Fruit fly (Drosophila melanogaster): Measurements from ENCODE around the gene Cpr66D.

Cpr66D gene

dm6 chr3L:8657787-8658186 is 17.5 kb downstream of the Cpr66D start:
- TF ChIP-seq CG8478 (optimal IDR thresholded peaks at IDR 0.05) (no peak), pan (optimal IDR thresholded peaks at IDR 0.05) (no peak), psq (optimal IDR thresholded peaks at IDR 0.05) (no peak)

- TF ChIP-seq pan (optimal IDR thresholded peaks at IDR 0.05) (no peak), EcR (GFP tag; optimal IDR thresholded peaks at IDR 0.05) (no peak), usp (GFP tag; optimal IDR thresholded peaks at IDR 0.05) (no peak), CG8478 (optimal IDR thresholded peaks at IDR 0.05) (no peak), Dll (optimal IDR thresholded peaks at IDR 0.05) (no peak), psq (optimal IDR thresholded peaks at IDR 0.05) (no peak)
Observed at dm6 chr3L:8659601-8660000, 19.4 kb downstream of the Cpr66D start.

- no peak for TF ChIP-seq CG8478 (optimal IDR thresholded peaks at IDR 0.05)
- TF ChIP-seq usp (GFP tag; optimal IDR thresholded peaks at IDR 0.05): no peak
Observed at dm6 chr3L:8660800-8661199, 20.6 kb downstream of the Cpr66D start.

dm6 chr3L:8661793-8662669 is 21.8 kb downstream of the Cpr66D start:
- TF ChIP-seq psq (optimal IDR thresholded peaks at IDR 0.05): no peak
- TF ChIP-seq usp (GFP tag; optimal IDR thresholded peaks at IDR 0.05): no peak
- no peak for TF ChIP-seq EcR (GFP tag; optimal IDR thresholded peaks at IDR 0.05)
- no peak for TF ChIP-seq CG8478 (optimal IDR thresholded peaks at IDR 0.05)
- TF ChIP-seq pan (optimal IDR thresholded peaks at IDR 0.05): no peak
- TF ChIP-seq Dll (optimal IDR thresholded peaks at IDR 0.05): no peak

- no peak for TF ChIP-seq psq (optimal IDR thresholded peaks at IDR 0.05)
- TF ChIP-seq Dll (optimal IDR thresholded peaks at IDR 0.05): no peak
- no peak for TF ChIP-seq pan (optimal IDR thresholded peaks at IDR 0.05)
- TF ChIP-seq EcR (GFP tag; optimal IDR thresholded peaks at IDR 0.05): no peak
- TF ChIP-seq usp (GFP tag; optimal IDR thresholded peaks at IDR 0.05): no peak
- no peak for TF ChIP-seq CG8478 (optimal IDR thresholded peaks at IDR 0.05)
Observed at dm6 chr3L:8666098-8666497, 25.9 kb downstream of the Cpr66D start.

dm6 chr3L:8667809-8668593 is 27.8 kb downstream of the Cpr66D start:
- no peak for TF ChIP-seq usp (GFP tag; optimal IDR thresholded peaks at IDR 0.05)
- TF ChIP-seq Dll (optimal IDR thresholded peaks at IDR 0.05): no peak
- no peak for TF ChIP-seq CG8478 (optimal IDR thresholded peaks at IDR 0.05)
- TF ChIP-seq EcR (GFP tag; optimal IDR thresholded peaks at IDR 0.05): no peak
- no peak for TF ChIP-seq psq (optimal IDR thresholded peaks at IDR 0.05)
- TF ChIP-seq pan (optimal IDR thresholded peaks at IDR 0.05): no peak

dm6 chr3L:8669087-8669486 is 28.8 kb downstream of the Cpr66D start:
- TF ChIP-seq EcR (GFP tag; optimal IDR thresholded peaks at IDR 0.05) (peak in 1 of 2 experiments; percentile 47), psq (optimal IDR thresholded peaks at IDR 0.05) (no peak), pan (optimal IDR thresholded peaks at IDR 0.05) (peak; percentile 62), Dll (optimal IDR thresholded peaks at IDR 0.05) (no peak), usp (GFP tag; optimal IDR thresholded peaks at IDR 0.05) (no peak), CG8478 (optimal IDR thresholded peaks at IDR 0.05) (no peak)

dm6 chr3L:8669847-8670622 is 29.8 kb downstream of the Cpr66D start:
- no peak for TF ChIP-seq EcR (GFP tag; optimal IDR thresholded peaks at IDR 0.05)
- no peak for TF ChIP-seq psq (optimal IDR thresholded peaks at IDR 0.05)
- no peak for TF ChIP-seq Dll (optimal IDR thresholded peaks at IDR 0.05)
- no peak for TF ChIP-seq usp (GFP tag; optimal IDR thresholded peaks at IDR 0.05)
- no peak for TF ChIP-seq CG8478 (optimal IDR thresholded peaks at IDR 0.05)
- no peak for TF ChIP-seq pan (optimal IDR thresholded peaks at IDR 0.05)

dm6 chr3L:8670983-8671382 is 30.7 kb downstream of the Cpr66D start:
- TF ChIP-seq usp (GFP tag; optimal IDR thresholded peaks at IDR 0.05) (no peak), EcR (GFP tag; optimal IDR thresholded peaks at IDR 0.05) (no peak), CG8478 (optimal IDR thresholded peaks at IDR 0.05) (no peak), psq (optimal IDR thresholded peaks at IDR 0.05) (no peak), pan (optimal IDR thresholded peaks at IDR 0.05) (no peak), Dll (optimal IDR thresholded peaks at IDR 0.05) (no peak)

- TF ChIP-seq EcR (GFP tag; optimal IDR thresholded peaks at IDR 0.05): no peak
- peak; percentile 43 for TF ChIP-seq Dll (optimal IDR thresholded peaks at IDR 0.05)
Observed at dm6 chr3L:8672199-8673059, 32.2 kb downstream of the Cpr66D start.

- TF ChIP-seq psq (optimal IDR thresholded peaks at IDR 0.05) (no peak), EcR (GFP tag; optimal IDR thresholded peaks at IDR 0.05) (no peak), Dll (optimal IDR thresholded peaks at IDR 0.05) (no peak), usp (GFP tag; optimal IDR thresholded peaks at IDR 0.05) (no peak), CG8478 (optimal IDR thresholded peaks at IDR 0.05) (no peak), pan (optimal IDR thresholded peaks at IDR 0.05) (no peak)
Observed at dm6 chr3L:8673377-8674000, 33.2 kb downstream of the Cpr66D start.
